Worm (Caenorhabditis elegans): ENCODE data around the gene C45G9.15.

The C45G9.15 gene

DNA sequence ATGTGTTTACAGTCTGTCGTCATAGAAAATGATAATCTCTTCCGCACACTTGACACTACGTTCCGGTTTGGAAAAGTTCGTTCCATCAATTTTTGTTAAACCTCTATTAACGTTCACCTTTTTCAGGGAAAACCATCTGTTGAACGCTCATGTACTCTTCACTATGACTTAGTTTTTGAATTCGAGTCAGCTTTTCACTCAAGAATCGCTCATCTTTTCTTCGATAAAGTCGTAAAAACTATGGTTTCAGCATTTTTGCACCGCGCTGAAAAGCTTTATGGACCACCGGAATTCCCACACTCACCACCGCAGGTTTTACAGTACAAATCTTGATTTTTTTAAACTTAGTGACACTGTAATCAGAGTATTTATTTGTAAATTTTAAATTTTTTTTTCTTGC is 28.2 kb downstream of the C45G9.15 start:
- TF ChIP-seq mec-3 (tag; optimal IDR thresholded peaks at IDR 0.05; ENCODE audit: borderline replicate concordance) (no peak), npax-4 (tag; optimal IDR thresholded peaks at IDR 0.05) (no peak), ztf-16 (tag; optimal IDR thresholded peaks at IDR 0.05) (no peak), F13H6.1 (tag; optimal IDR thresholded peaks at IDR 0.05) (no peak), fkh-6 (tag; optimal IDR thresholded peaks at IDR 0.05) (no peak), pat-9 (tag; optimal IDR thresholded peaks at IDR 0.05) (no peak), lim-6 (tag; optimal IDR thresholded peaks at IDR 0.05) (no peak), elt-4 (tag; optimal IDR thresholded peaks at IDR 0.05) (no peak), sox-4 (tag; optimal IDR thresholded peaks at IDR 0.05) (no peak), sdc-2 (tag; optimal IDR thresholded peaks at IDR 0.05) (no peak), unc-42 (tag; optimal IDR thresholded peaks at IDR 0.05) (no peak), C38D4.7 (GFP tag; optimal IDR thresholded peaks at IDR 0.05) (no peak), ceh-9 (tag; optimal IDR thresholded peaks at IDR 0.05) (no peak), ceh-2 (tag; optimal IDR thresholded peaks at IDR 0.05) (no peak)

- TF ChIP-seq pha-4 (tag; optimal IDR thresholded peaks at IDR 0.05) = no peak
- TF ChIP-seq nfya-1 (tag; optimal IDR thresholded peaks at IDR 0.05) = no peak
- TF ChIP-seq pha-2 (tag; optimal IDR thresholded peaks at IDR 0.05) = no peak
- no peak for TF ChIP-seq ceh-22 (tag; optimal IDR thresholded peaks at IDR 0.05)
- no peak for TF ChIP-seq fkh-10 (GFP tag; optimal IDR thresholded peaks at IDR 0.05)
- TF ChIP-seq dve-1 (tag; optimal IDR thresholded peaks at IDR 0.05) = no peak
- no peak for TF ChIP-seq elt-2 (tag; optimal IDR thresholded peaks at IDR 0.05)
- no peak for TF ChIP-seq ceh-14 (tag; optimal IDR thresholded peaks at IDR 0.05)
- TF ChIP-seq odd-2 (tag; optimal IDR thresholded peaks at IDR 0.05) = no peak
- no peak for TF ChIP-seq ceh-18 (tag; optimal IDR thresholded peaks at IDR 0.05)
- TF ChIP-seq syd-9 (tag; optimal IDR thresholded peaks at IDR 0.05) = no peak
- no peak for TF ChIP-seq nhr-232 (tag; optimal IDR thresholded peaks at IDR 0.05)
- no peak for TF ChIP-seq ceh-19 (GFP tag; optimal IDR thresholded peaks at IDR 0.05)
- no peak for TF ChIP-seq pax-1 (tag; optimal IDR thresholded peaks at IDR 0.05)
- no peak for TF ChIP-seq che-1 (tag; optimal IDR thresholded peaks at IDR 0.05)
- TF ChIP-seq ceh-6 (GFP tag; optimal IDR thresholded peaks at IDR 0.05) = no peak
- no peak for TF ChIP-seq madf-2 (tag; optimal IDR thresholded peaks at IDR 0.05)
- TF ChIP-seq ztf-16 (tag; optimal IDR thresholded peaks at IDR 0.05) = no peak
- no peak for TF ChIP-seq pag-3 (tag; optimal IDR thresholded peaks at IDR 0.05; ENCODE audit: borderline replicate concordance)
- TF ChIP-seq hlh-6 (tag; optimal IDR thresholded peaks at IDR 0.05) = no peak
Observed at ce11 chrIII:5022964-5023363, 28.9 kb downstream of the C45G9.15 start, which contains the start of gene R144.13. Gene R144.13 (plus strand): TSS chrIII:5023264.

- TF ChIP-seq fkh-10 (GFP tag; optimal IDR thresholded peaks at IDR 0.05) (no peak), ceh-34 (tag; optimal IDR thresholded peaks at IDR 0.05) (no peak), ztf-16 (tag; optimal IDR thresholded peaks at IDR 0.05) (no peak), nfya-1 (tag; optimal IDR thresholded peaks at IDR 0.05) (no peak), hlh-8 (tag; optimal IDR thresholded peaks at IDR 0.05) (no peak), sox-4 (tag; optimal IDR thresholded peaks at IDR 0.05) (no peak), elt-4 (tag; optimal IDR thresholded peaks at IDR 0.05) (no peak), unc-3 (GFP tag; conservative IDR thresholded peaks at IDR 0.05) (no peak), unc-3 (tag; optimal IDR thresholded peaks at IDR 0.05) (no peak)
Observed at ce11 chrIII:5021689-5022088, 30.2 kb downstream of the C45G9.15 start, which contains the start of gene R144.3. Gene R144.3 (plus strand): TSS chrIII:5021989.

- TF ChIP-seq unc-3 (GFP tag; conservative IDR thresholded peaks at IDR 0.05) = no peak
- no peak for TF ChIP-seq unc-3 (tag; optimal IDR thresholded peaks at IDR 0.05)
- TF ChIP-seq eyg-1 (tag; optimal IDR thresholded peaks at IDR 0.05) = no peak
- TF ChIP-seq ceh-22 (tag; optimal IDR thresholded peaks at IDR 0.05) = no peak
- TF ChIP-seq madf-2 (tag; optimal IDR thresholded peaks at IDR 0.05) = no peak
- no peak for TF ChIP-seq fkh-6 (tag; optimal IDR thresholded peaks at IDR 0.05)
- no peak for TF ChIP-seq tbx-7 (tag; optimal IDR thresholded peaks at IDR 0.05)
- no peak for TF ChIP-seq ceh-31 (tag; optimal IDR thresholded peaks at IDR 0.05)
- TF ChIP-seq lim-6 (tag; optimal IDR thresholded peaks at IDR 0.05) = no peak
- TF ChIP-seq hlh-13 (GFP tag; optimal IDR thresholded peaks at IDR 0.05) = no peak
- no peak for TF ChIP-seq F13H6.1 (tag; optimal IDR thresholded peaks at IDR 0.05)
- no peak for TF ChIP-seq ceh-2 (tag; optimal IDR thresholded peaks at IDR 0.05)
- no peak for TF ChIP-seq sox-4 (tag; optimal IDR thresholded peaks at IDR 0.05)
- no peak for TF ChIP-seq hlh-15 (tag; optimal IDR thresholded peaks at IDR 0.05)
- TF ChIP-seq elt-2 (tag; optimal IDR thresholded peaks at IDR 0.05) = no peak
- no peak for TF ChIP-seq ceh-18 (tag; optimal IDR thresholded peaks at IDR 0.05)
- TF ChIP-seq npax-4 (tag; optimal IDR thresholded peaks at IDR 0.05) = no peak
- TF ChIP-seq ama-1 (optimal IDR thresholded peaks at IDR 0.05) = no peak
- no peak for TF ChIP-seq Y22D7AL.16 (tag; optimal IDR thresholded peaks at IDR 0.05)
Observed at ce11 chrIII:5020924-5021323, 30.9 kb downstream of the C45G9.15 start, which contains the start of gene mdt-11. Gene mdt-11 (plus strand): TSS chrIII:5021224.

Data from whole organism, late embryonic.